Worm (Caenorhabditis elegans) whole organism, L4 larva: ENCODE measurements around the gene ZC412.3.

Experiments used
- F49E8.2 ChIP-seq: sonication (generic microtip); optimal IDR thresholded peaks from 2 replicates; lab custom pipeline; 2016; ENCODE audit warnings: missing compliant biosample characterization, mild to moderate bottlenecking, missing genetic modification characterization, borderline replicate concordance
- Y105C5A.15 ChIP-seq: fragments of 200-800 bp; sonication (Bioruptor generic); IDR thresholded peaks from 2 replicates; pipeline ENCODE4 v1.3.6; 2022; ENCODE audit warnings: missing genetic modification characterization, missing compliant biosample characterization
- aha-1 ChIP-seq: fragments of 150-350 bp; peaks from one replicate; lab custom pipeline; 2014; ENCODE audit warnings: missing biosample characterization, missing genetic modification characterization
- arid-1 ChIP-seq: fragments of 200-800 bp; sonication (Bioruptor generic); conservative IDR thresholded peaks from 2 replicates; pipeline ENCODE4 v1.3.6; 2022; ENCODE audit warnings: missing genetic modification reagents, missing genetic modification characterization, missing compliant biosample characterization
- ceh-20 ChIP-seq: fragments of 200-800 bp; sonication (Bioruptor generic); IDR thresholded peaks from 2 replicates; pipeline ENCODE4 v1.3.6; 2022; ENCODE audit warnings: missing genetic modification reagents, missing genetic modification characterization, missing compliant biosample characterization
- ceh-32 ChIP-seq: sonication (generic microtip); optimal IDR thresholded peaks from 2 replicates; lab custom pipeline; 2016; ENCODE audit warnings: mild to moderate bottlenecking, missing genetic modification characterization, missing compliant biosample characterization; ENCODE audit not compliant: poor library complexity
- ceh-62 ChIP-seq: sonication (generic microtip); optimal IDR thresholded peaks from 2 replicates; lab custom pipeline; 2017; ENCODE audit warnings: missing biosample characterization, missing genetic modification characterization
- ceh-82 ChIP-seq: sonication (generic microtip); optimal IDR thresholded peaks from 2 replicates; lab custom pipeline; 2017; ENCODE audit warnings: missing biosample characterization, missing genetic modification characterization
- daf-16 ChIP-seq, 3 experiments: sonication (generic microtip); optimal IDR thresholded peaks; 2 replicates each; lab custom pipeline; 2016 to 2017; ENCODE audit warnings: missing genetic modification characterization in 3 of 3, missing genetic modification reagents in 3 of 3, mild to moderate bottlenecking in 2 of 3, missing compliant biosample characterization in 2 of 3, missing biosample characterization in 1 of 3, moderate library complexity in 1 of 3
- daf-8 ChIP-seq: fragments of 200-800 bp; sonication (Bioruptor generic); IDR thresholded peaks from 2 replicates; pipeline ENCODE4 v1.3.6; 2022; ENCODE audit warnings: missing genetic modification characterization, missing compliant biosample characterization
- dmd-6 ChIP-seq: fragments of 200-800 bp; sonication (Bioruptor generic); IDR thresholded peaks from 2 replicates; pipeline ENCODE4 v1.3.6; 2022; ENCODE audit warnings: missing genetic modification reagents, missing genetic modification characterization, missing compliant biosample characterization
- dmd-8 ChIP-seq: fragments of 200-800 bp; sonication (Bioruptor generic); IDR thresholded peaks from 2 replicates; pipeline ENCODE4 v1.3.6; 2022; ENCODE audit warnings: missing genetic modification characterization, missing compliant biosample characterization
- duxl-1 ChIP-seq: sonication (generic microtip); optimal IDR thresholded peaks from 2 replicates; lab custom pipeline; 2016; ENCODE audit warnings: mild to moderate bottlenecking, missing genetic modification characterization, moderate library complexity, missing compliant biosample characterization; ENCODE audit not compliant: poor library complexity
- dve-1 ChIP-seq: sonication (generic microtip); optimal IDR thresholded peaks from 2 replicates; lab custom pipeline; 2017; ENCODE audit warnings: antibody characterized with exemption, mild to moderate bottlenecking, missing genetic modification characterization, missing compliant biosample characterization; ENCODE audit not compliant: insufficient read depth
- egl-43 ChIP-seq: fragments of 200-800 bp; sonication (Bioruptor generic); IDR thresholded peaks from 2 replicates; pipeline ENCODE4 v1.3.6; 2022; ENCODE audit warnings: missing genetic modification reagents, missing genetic modification characterization, missing compliant biosample characterization
- fkh-10 ChIP-seq: fragments of 150-350 bp; optimal IDR thresholded peaks from 2 replicates; lab custom pipeline; 2014; ENCODE audit warnings: missing biosample characterization, missing genetic modification reagents, missing genetic modification characterization
- lim-7 ChIP-seq: fragments of 200-800 bp; sonication (Bioruptor generic); IDR thresholded peaks from 2 replicates; pipeline ENCODE4 v1.3.6; 2022; ENCODE audit warnings: missing genetic modification characterization, missing compliant biosample characterization
- lin-38 ChIP-seq: fragments of 200-800 bp; sonication (Bioruptor generic); IDR thresholded peaks from 2 replicates; pipeline ENCODE4 v1.3.6; 2022; ENCODE audit warnings: missing genetic modification reagents, missing genetic modification characterization, missing compliant biosample characterization
- lsy-2 ChIP-seq, 2 experiments: fragments of 150-350 bp in 1 of 2; sonication (generic microtip) in 1 of 2; optimal IDR thresholded peaks; 2 replicates each; lab custom pipeline; 2014 to 2017; ENCODE audit warnings: missing biosample characterization in 2 of 2, missing genetic modification characterization in 2 of 2
- madf-9 ChIP-seq: fragments of 200-800 bp; sonication (Bioruptor generic); conservative IDR thresholded peaks from 2 replicates; pipeline ENCODE4 v1.3.6; 2022; ENCODE audit warnings: missing genetic modification reagents, missing genetic modification characterization, missing compliant biosample characterization
- mdl-1 ChIP-seq, 2 experiments: fragments of 150-350 bp in 1 of 2; sonication (generic microtip) in 1 of 2; optimal IDR thresholded peaks; 2 replicates each; lab custom pipeline; 2014 to 2017; ENCODE audit warnings: missing biosample characterization in 2 of 2, missing genetic modification characterization in 2 of 2
- mdt-29 ChIP-seq: fragments of 200-800 bp; sonication (Bioruptor generic); IDR thresholded peaks from 2 replicates; pipeline ENCODE4 v1.3.6; 2022; ENCODE audit warnings: missing genetic modification reagents, missing genetic modification characterization, missing compliant biosample characterization
- mes-2 ChIP-seq: sonication (generic microtip); optimal IDR thresholded peaks from 2 replicates; lab custom pipeline; 2016; ENCODE audit warnings: missing genotype, mild to moderate bottlenecking, missing genetic modification characterization, missing compliant biosample characterization; ENCODE audit not compliant: poor library complexity, severe bottlenecking
- mxl-2 ChIP-seq: fragments of 200-800 bp; sonication (Bioruptor generic); conservative IDR thresholded peaks from 2 replicates; pipeline ENCODE4 v1.3.6; 2022; ENCODE audit warnings: missing genetic modification reagents, missing genetic modification characterization, missing compliant biosample characterization
- nhr-102 ChIP-seq: sonication (generic microtip); optimal IDR thresholded peaks from 2 replicates; lab custom pipeline; 2016; ENCODE audit warnings: mild to moderate bottlenecking, missing genetic modification characterization, moderate library complexity, missing compliant biosample characterization
- nhr-11 ChIP-seq: fragments of 150-350 bp; optimal IDR thresholded peaks from 2 replicates; lab custom pipeline; 2014; ENCODE audit warnings: missing biosample characterization, missing genetic modification characterization
- nhr-237 ChIP-seq: sonication (generic microtip); optimal IDR thresholded peaks from 2 replicates; lab custom pipeline; 2017; ENCODE audit warnings: missing biosample characterization, missing genetic modification characterization
- pqm-1 ChIP-seq: sonication (generic microtip); optimal IDR thresholded peaks from 2 replicates; lab custom pipeline; 2017; ENCODE audit warnings: missing biosample characterization, missing genetic modification characterization
- sdz-12 ChIP-seq: fragments of 200-800 bp; sonication (Bioruptor generic); optimal IDR thresholded peaks from 2 replicates; lab custom pipeline; 2018; ENCODE audit warnings: mild to moderate bottlenecking, missing genetic modification characterization, missing compliant biosample characterization
- snpc-1.2 ChIP-seq: fragments of 200-800 bp; sonication (Bioruptor generic); IDR thresholded peaks from 2 replicates; pipeline ENCODE4 v1.3.6; 2022; ENCODE audit warnings: missing genetic modification reagents, missing genetic modification characterization, missing compliant biosample characterization
- spr-3 ChIP-seq: fragments of 200-800 bp; sonication (Bioruptor generic); optimal IDR thresholded peaks from 2 replicates; lab custom pipeline; 2018; ENCODE audit warnings: mild to moderate bottlenecking, missing genetic modification characterization, missing compliant biosample characterization
- unc-62 ChIP-seq, 3 experiments: fragments of 150-350 bp in 1 of 3; sonication (generic microtip); optimal IDR thresholded peaks in 2 of 3; peaks in 1 of 3; 1 replicate in 1 of 3; 2 replicates in 2 of 3; lab custom pipeline; 2014 to 2017; ENCODE audit warnings: missing biosample characterization in 3 of 3, missing genetic modification characterization in 3 of 3, missing genetic modification reagents in 3 of 3, missing genotype in 1 of 3
- zip-11 ChIP-seq: fragments of 200-800 bp; sonication (Bioruptor generic); IDR thresholded peaks from 2 replicates; pipeline ENCODE4 v1.3.6; 2022; ENCODE audit warnings: missing genetic modification characterization, missing compliant biosample characterization
- zip-2 ChIP-seq: fragments of 150-350 bp; optimal IDR thresholded peaks from 2 replicates; lab custom pipeline; 2014; ENCODE audit warnings: missing biosample characterization, missing genetic modification characterization

Gene ZC412.3

DNA sequence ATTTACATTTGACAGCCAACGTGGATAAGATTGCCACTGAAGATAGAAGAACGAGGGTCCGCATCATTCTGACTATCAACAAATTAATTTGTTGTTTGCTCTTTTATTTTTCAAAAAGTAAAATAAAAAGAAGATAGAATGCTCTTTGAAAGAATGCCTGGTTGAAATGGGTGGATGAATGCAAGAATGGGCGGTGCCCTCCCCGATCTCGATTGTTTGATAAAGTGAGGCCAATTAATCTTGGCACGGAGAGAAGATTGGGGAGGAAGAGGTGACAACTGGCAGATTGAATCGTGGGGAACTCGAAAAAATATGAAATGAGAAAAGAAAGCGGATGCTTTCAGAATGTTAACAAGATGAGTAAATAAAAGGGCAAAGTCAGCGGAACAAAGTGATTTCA is at the start of gene ZC412.3:
ZC412.3 (minus strand) TSS at position 183 of the 400 bp plus-strand sequence.
- TF ChIP-seq mes-2, result no peak
- TF ChIP-seq madf-9, result no peak
- TF ChIP-seq ceh-82, result no peak
- TF ChIP-seq F49E8.2 (tag; lab: Kevin White, UChicago), result no peak
- TF ChIP-seq zip-11 (GFP tag; lab: Robert Waterston, UW), result no peak
- no peak for TF ChIP-seq snpc-1.2 (GFP tag; lab: Robert Waterston, UW)
- TF ChIP-seq nhr-237 (tag; lab: Kevin White, UChicago), result no peak
- no peak for TF ChIP-seq dmd-6
- no peak for TF ChIP-seq nhr-102 (tag; lab: Kevin White, UChicago)
- peak; percentile 37 for TF ChIP-seq nhr-11 (tag; lab: Kevin White, UChicago)
- TF ChIP-seq zip-2 (tag; lab: Kevin White, UChicago), result no peak
- no peak for TF ChIP-seq ceh-62 (tag; lab: Kevin White, UChicago)
- no peak for TF ChIP-seq fkh-10 (GFP tag; lab: Kevin White, UChicago)
- peak in 1 of 2 experiments; percentile 10 for TF ChIP-seq unc-62 (GFP tag; optimal IDR thresholded peaks at IDR 0.05 in 1 of 2; lab: Kevin White, UChicago)
- no peak for TF ChIP-seq unc-62 (tag; optimal IDR thresholded peaks at IDR 0.05; lab: Kevin White, UChicago)
- no peak for TF ChIP-seq ceh-32 (tag; lab: Kevin White, UChicago)
- peak in 1 of 2 experiments; percentile 60 for TF ChIP-seq daf-16 (GFP tag; optimal IDR thresholded peaks at IDR 0.05; lab: Kevin White, UChicago)
- TF ChIP-seq daf-16 (tag; optimal IDR thresholded peaks at IDR 0.05; lab: Kevin White, UChicago), result no peak
- TF ChIP-seq dmd-8 (GFP tag; lab: Robert Waterston, UW), result no peak

DNA sequence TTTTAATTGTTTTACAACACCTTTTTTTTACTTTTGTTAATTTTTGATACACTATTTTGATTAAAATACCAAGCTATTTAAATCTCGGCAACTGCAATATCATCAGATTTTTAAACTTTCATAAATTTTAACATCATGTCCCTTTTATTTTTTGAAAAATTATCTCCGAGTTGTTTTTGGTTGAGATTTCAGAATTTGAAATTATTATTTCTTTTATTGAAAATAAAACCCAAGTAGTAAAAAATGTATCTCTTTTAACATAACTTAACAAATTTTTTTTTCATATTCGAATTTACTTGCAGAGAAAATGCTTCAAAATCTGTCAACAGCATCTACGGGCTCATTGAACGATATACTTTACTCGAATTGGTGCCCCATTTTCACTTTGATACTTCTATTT is 44.3 kb upstream of the ZC412.3 start, which contains the start of gene H12D21.11:
H12D21.11 (plus strand) TSS at position 301 of the 400 bp plus-strand sequence.
- no peak for TF ChIP-seq Y105C5A.15
- TF ChIP-seq ceh-20 (GFP tag; lab: Robert Waterston, UW), result no peak
- no peak for TF ChIP-seq egl-43 (GFP tag; lab: Robert Waterston, UW)
- TF ChIP-seq mdl-1 (tag; optimal IDR thresholded peaks at IDR 0.05; lab: Kevin White, UChicago), result no peak
- TF ChIP-seq mdt-29 (GFP tag; lab: Robert Waterston, UW), result no peak
- no peak for TF ChIP-seq sdz-12 (GFP tag; lab: Kevin White, UChicago)
- no peak for TF ChIP-seq nhr-102 (tag; lab: Kevin White, UChicago)
- no peak for TF ChIP-seq lsy-2 (tag; optimal IDR thresholded peaks at IDR 0.05; lab: Kevin White, UChicago)

DNA sequence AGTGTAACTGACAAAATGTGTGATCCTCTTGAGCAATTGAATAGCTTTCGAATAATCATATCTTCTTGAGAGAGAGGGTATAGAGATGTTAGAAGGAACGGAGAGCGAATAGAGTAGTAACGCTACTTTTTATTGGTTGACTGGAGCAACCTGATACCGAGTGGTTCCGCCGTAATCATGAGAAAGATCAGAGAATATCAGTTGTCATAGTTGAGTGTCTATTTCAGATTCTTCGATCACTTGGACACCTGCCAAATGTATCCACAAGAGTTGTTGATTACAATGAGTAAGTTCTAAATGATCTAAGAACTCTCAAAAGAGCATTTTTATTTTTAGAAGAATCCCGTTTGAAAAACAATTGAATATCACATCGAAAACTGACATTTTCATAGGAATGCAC is 39.4 kb upstream of the ZC412.3 start:
- TF ChIP-seq daf-8 (GFP tag; lab: Robert Waterston, UW) (no peak), unc-62 (GFP tag; optimal IDR thresholded peaks at IDR 0.05 in 1 of 2; lab: Kevin White, UChicago) (peak in 1 of 2 experiments; percentile 96), unc-62 (tag; optimal IDR thresholded peaks at IDR 0.05; lab: Kevin White, UChicago) (no peak)

DNA sequence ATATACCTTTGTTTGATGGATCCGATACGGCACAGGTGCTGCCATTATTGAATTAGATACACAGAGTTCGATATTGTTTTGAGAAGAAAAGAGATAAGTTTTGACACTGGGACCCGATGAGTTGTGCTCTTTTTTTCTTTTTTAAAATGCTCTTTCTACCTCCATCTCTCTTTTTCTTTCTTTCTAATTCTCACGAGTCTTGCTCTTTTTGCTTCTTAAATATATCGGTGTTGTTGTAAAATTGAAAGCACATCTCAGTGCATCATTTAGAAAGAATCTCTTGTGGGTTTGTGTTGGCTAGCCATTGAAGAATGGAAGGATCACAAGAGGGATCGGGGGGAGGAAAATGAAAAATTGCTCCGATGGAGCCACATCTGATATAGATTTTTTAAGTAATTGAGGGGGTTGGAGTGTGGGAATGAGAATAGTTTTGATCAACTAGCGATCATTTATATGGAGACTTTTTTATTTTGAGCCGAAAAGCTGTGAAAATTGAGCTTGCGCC is 38.0 kb upstream of the ZC412.3 start, which contains the start of gene H12D21.9:
H12D21.9 (minus strand) TSS at position 148 of the 505 bp plus-strand sequence.
- TF ChIP-seq dve-1, result no peak
- TF ChIP-seq daf-16 (GFP tag; optimal IDR thresholded peaks at IDR 0.05; lab: Kevin White, UChicago), result peak in 1 of 2 experiments; percentile 11
- TF ChIP-seq daf-16 (tag; optimal IDR thresholded peaks at IDR 0.05; lab: Kevin White, UChicago), result no peak
- no peak for TF ChIP-seq mes-2
- no peak for TF ChIP-seq spr-3 (GFP tag; lab: Kevin White, UChicago)
- no peak for TF ChIP-seq arid-1 (GFP tag; lab: Robert Waterston, UW)
- TF ChIP-seq pqm-1 (tag; lab: Kevin White, UChicago), result no peak
- TF ChIP-seq aha-1, result peak; percentile 47
- TF ChIP-seq duxl-1 (tag; lab: Kevin White, UChicago), result no peak
- no peak for TF ChIP-seq mxl-2 (GFP tag; lab: Robert Waterston, UW)
- TF ChIP-seq lin-38, result no peak
- TF ChIP-seq lim-7 (GFP tag; lab: Robert Waterston, UW), result no peak
